Worm (Caenorhabditis elegans) whole organism, early embryonic: ENCODE data around the gene clec-31.

Experiments
- ama-1 ChIP-seq: fragments of 150-350 bp; optimal IDR thresholded peaks from 2 replicates; lab custom pipeline; 2014
- ceh-13 ChIP-seq: fragments of 200-800 bp; sonication (Bioruptor generic); optimal IDR thresholded peaks from 2 replicates; lab custom pipeline; 2018; ENCODE audit warnings: mild to moderate bottlenecking, missing genetic modification characterization, missing compliant biosample characterization
- sea-1 ChIP-seq: fragments of 200-800 bp; sonication (Bioruptor generic); conservative IDR thresholded peaks from 2 replicates; pipeline ENCODE4 v1.3.6; 2022; ENCODE audit warnings: missing genetic modification characterization, missing compliant biosample characterization

ce11 chrV:16902726-16903125 is 44.8 kb upstream of the clec-31 start, which contains the start of gene srd-68:
- TF ChIP-seq ama-1 (lab: Kevin White, UChicago) (no peak), sea-1 (GFP tag; lab: Robert Waterston, UW) (no peak), ceh-13 (GFP tag; lab: Kevin White, UChicago) (no peak)
